Fruit fly (Drosophila melanogaster): Measurements from ENCODE around the gene CG32603.

DNA sequence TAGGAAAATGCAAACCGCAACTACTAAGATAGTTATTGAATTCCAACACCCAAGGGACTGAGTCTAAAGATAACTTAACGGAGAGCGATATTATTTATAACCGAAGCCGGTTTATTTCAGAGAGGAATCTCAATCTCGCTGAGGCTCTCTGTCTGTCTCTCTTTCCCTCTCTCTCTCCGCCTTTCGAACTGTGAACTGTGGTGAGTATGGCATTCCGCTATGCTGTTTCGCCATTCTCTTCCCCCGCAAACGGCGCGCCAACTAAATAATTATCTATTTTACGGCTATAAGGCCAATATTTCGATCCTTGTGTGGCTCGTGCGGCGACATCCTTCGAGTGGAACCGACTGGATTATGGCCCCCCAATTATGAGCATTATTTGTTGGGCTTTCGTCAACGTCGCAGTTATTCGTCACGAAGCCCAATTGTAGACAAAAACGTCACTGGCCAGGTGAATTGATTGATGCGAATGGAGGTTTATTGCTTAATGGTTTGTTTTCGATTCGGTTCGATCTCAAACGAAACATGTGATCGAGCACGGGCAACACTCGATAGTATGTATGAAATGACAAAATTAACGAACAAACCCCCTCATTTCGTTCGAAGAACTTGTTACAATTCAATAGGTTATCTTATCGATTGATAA is 27.9 kb downstream of the CG32603 start:
- TF ChIP-seq psq (optimal IDR thresholded peaks at IDR 0.05) (no peak), CG8478 (optimal IDR thresholded peaks at IDR 0.05) (no peak)

All from whole organism.